Worm (Caenorhabditis elegans) whole organism, midembryonic: ENCODE data around the gene F14H3.12.

Experiments
- T22C8.4 ChIP-seq: fragments of 200-800 bp; sonication (Bioruptor generic); IDR thresholded peaks from 2 replicates; pipeline ENCODE4 v1.3.6; 2022; ENCODE audit warnings: missing genetic modification characterization, missing compliant biosample characterization
- cog-1 ChIP-seq: sonication (generic microtip); optimal IDR thresholded peaks from 2 replicates; lab custom pipeline; 2016; ENCODE audit warnings: missing genetic modification characterization, missing compliant biosample characterization
- flt-1 ChIP-seq: fragments of 200-800 bp; sonication (Bioruptor generic); IDR thresholded peaks from 2 replicates; pipeline ENCODE4 v1.3.6; 2022; ENCODE audit warnings: missing genetic modification characterization, missing compliant biosample characterization
- klf-2 ChIP-seq: fragments of 200-800 bp; sonication (Bioruptor generic); conservative IDR thresholded peaks from 2 replicates; pipeline ENCODE4 v1.3.6; 2022; ENCODE audit warnings: missing genetic modification reagents, missing genetic modification characterization, missing compliant biosample characterization
- med-1 ChIP-seq: sonication (generic microtip); optimal IDR thresholded peaks from 2 replicates; lab custom pipeline; 2017; ENCODE audit warnings: missing genetic modification characterization, mild to moderate bottlenecking, missing compliant biosample characterization, antibody characterized with exemption, missing genetic modification reagents; ENCODE audit not compliant: insufficient read depth
- ref-1 ChIP-seq: fragments of 200-800 bp; sonication (Bioruptor generic); conservative IDR thresholded peaks from 2 replicates; pipeline ENCODE4 v1.3.6; 2022; ENCODE audit warnings: missing genetic modification reagents, missing genetic modification characterization, missing compliant biosample characterization
- tab-1 ChIP-seq: fragments of 200-800 bp; sonication (Bioruptor generic); IDR thresholded peaks from 2 replicates; pipeline ENCODE4 v1.3.6; 2022; ENCODE audit warnings: missing genetic modification characterization, missing compliant biosample characterization
- ztf-23 ChIP-seq: fragments of 200-800 bp; sonication (Bioruptor generic); IDR thresholded peaks from 2 replicates; pipeline ENCODE4 v1.3.6; 2022; ENCODE audit warnings: missing genetic modification reagents, missing genetic modification characterization, missing compliant biosample characterization
- ztf-29 ChIP-seq: fragments of 200-800 bp; sonication (Bioruptor generic); IDR thresholded peaks from 2 replicates; pipeline ENCODE4 v1.3.6; 2022; ENCODE audit warnings: missing genetic modification reagents, missing genetic modification characterization, missing compliant biosample characterization

F14H3.12 gene

DNA sequence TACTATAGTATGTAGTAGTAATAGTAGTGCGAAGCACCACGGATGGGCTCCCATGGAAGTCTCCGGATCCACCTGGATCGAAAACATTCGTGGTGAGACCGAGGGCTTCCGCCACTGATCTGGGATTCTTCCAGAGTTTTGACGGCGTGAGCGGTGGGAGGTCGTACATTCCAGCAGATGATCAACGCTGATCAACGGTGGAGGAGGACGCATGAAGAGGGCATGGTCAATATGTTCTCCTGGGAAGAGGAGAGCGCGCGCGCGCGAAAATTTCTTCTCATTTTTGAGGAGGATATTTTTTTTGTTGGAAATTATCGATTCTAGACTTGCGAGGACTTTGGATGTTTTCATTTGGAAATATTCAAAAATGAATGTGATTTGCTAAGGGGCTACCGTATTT lies 41.6 kb downstream of the F14H3.12 start:
- no peak for TF ChIP-seq tab-1 (GFP tag; lab: Robert Waterston, UW)
- TF ChIP-seq flt-1, result no peak
- no peak for TF ChIP-seq ztf-23 (GFP tag; lab: Robert Waterston, UW)
- TF ChIP-seq cog-1 (tag; lab: Kevin White, UChicago), result no peak
- no peak for TF ChIP-seq ref-1 (GFP tag; lab: Robert Waterston, UW)

DNA sequence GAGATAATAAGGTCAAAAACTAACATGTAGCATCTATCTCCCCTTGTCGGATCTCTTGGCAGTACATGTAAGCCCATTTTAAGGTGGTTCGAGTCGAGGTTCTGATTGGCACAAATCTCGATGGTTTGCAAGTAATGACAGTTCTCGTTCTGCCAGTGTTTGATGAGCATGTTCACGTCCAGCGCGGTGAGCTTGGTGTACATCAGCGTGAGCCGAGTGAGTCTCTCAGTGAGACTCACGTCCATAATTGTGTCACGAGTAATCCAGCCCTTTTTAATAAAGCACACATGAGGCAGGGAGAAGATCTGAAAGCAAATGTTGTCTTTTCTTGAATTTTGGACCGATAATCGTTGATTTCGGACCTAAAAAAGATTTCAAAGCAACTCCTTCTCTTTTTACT lies 42.4 kb downstream of the F14H3.12 start, which contains the start of gene T10C6.16:
T10C6.16 (minus strand) TSS at position 245 of the 400 bp plus-strand sequence.
- no peak for TF ChIP-seq cog-1 (tag; lab: Kevin White, UChicago)
- no peak for TF ChIP-seq ztf-29

ce11 chrV:16031571-16031970 lies 43.6 kb downstream of the F14H3.12 start, which contains the start of gene T10C6.7:
Gene T10C6.7 (minus strand): TSS chrV:16031713.
- no peak for TF ChIP-seq ztf-29

DNA sequence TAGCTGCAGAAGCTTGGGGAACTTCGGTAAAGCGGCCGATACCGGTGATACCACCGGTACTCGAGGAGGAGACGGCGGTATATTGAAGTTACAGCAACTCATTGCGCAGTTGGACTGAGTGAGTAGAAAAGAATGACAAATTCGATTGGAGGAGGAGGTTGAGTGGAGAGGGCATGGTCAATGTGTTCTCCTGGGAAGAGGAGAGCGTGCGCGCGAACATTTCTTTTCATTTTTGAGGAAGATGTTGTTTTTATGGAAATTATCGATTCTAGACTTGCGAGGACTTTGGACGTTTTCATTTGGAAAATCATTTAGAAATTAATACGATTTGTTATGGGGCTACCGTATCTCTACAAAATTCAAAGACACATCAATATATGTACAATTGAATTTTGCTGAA lies 45.9 kb downstream of the F14H3.12 start:
- TF ChIP-seq tab-1 (GFP tag; lab: Robert Waterston, UW), result no peak
- no peak for TF ChIP-seq ref-1 (GFP tag; lab: Robert Waterston, UW)

DNA sequence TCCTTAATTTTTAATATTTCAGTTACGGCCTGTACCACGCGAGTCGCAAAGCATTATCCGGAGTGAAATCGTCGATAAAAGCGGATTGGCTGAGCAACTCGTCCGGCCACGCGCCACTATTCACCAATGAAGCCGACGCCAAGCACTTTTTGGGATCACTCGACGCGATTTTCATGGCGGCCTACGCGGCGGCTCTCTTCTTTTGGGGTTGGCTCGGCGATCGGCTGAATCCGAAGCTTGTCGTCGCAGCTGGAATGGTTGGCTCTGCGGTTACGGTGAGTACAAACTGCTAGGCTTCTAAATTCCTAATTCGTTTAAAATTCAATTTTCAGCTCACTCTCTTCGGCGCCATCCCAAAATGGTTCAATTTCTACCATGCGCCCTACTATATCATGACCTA lies 50.2 kb downstream of the F14H3.12 start:
- TF ChIP-seq tab-1 (GFP tag; lab: Robert Waterston, UW) (0 out of 2 replicates have a peak, but pooled peaks have one; percentile 39), ref-1 (GFP tag; lab: Robert Waterston, UW) (no peak)

- TF ChIP-seq flt-1 (no peak), med-1 (GFP tag; lab: Kevin White, UChicago) (no peak), ztf-23 (GFP tag; lab: Robert Waterston, UW) (no peak), klf-2 (GFP tag; lab: Robert Waterston, UW) (no peak), T22C8.4 (GFP tag; lab: Robert Waterston, UW) (no peak), cog-1 (tag; lab: Kevin White, UChicago) (no peak), ref-1 (GFP tag; lab: Robert Waterston, UW) (no peak), ztf-29 (no peak), tab-1 (GFP tag; lab: Robert Waterston, UW) (no peak)
These were observed 50.8 kb downstream of the F14H3.12 start, which contains the start of gene T10C6.6 for ce11 chrV:16024300-16024699. Gene T10C6.6 (plus strand): TSS chrV:16024326.
